Fruit fly (Drosophila melanogaster) whole organism, embryonic: Measurements from ENCODE around the gene Oseg1.

Source experiments
- ATbp ChIP-seq: fragments of 200-800 bp; sonication (Bioruptor generic); optimal IDR thresholded peaks from 2 replicates; lab custom pipeline; 2017; ENCODE audit warnings: missing biosample characterization, mild to moderate bottlenecking, missing genetic modification characterization, missing genetic modification reagents
- CG10565 ChIP-seq: fragments of 200-800 bp; sonication (Bioruptor generic); optimal IDR thresholded peaks from 3 replicates; lab custom pipeline; 2016; ENCODE audit warnings: missing biosample characterization, mild to moderate bottlenecking, missing genetic modification characterization
- CG10979 ChIP-seq: fragments of 200-800 bp; sonication (Bioruptor generic); optimal IDR thresholded peaks from 2 replicates; lab custom pipeline; 2018; ENCODE audit warnings: missing biosample characterization, mild to moderate bottlenecking, missing genetic modification characterization, moderate library complexity
- CG11456 ChIP-seq: fragments of 200-800 bp; sonication (Bioruptor generic); IDR thresholded peaks from 3 replicates; pipeline ENCODE4 v1.3.6; 2022; ENCODE audit warnings: missing biosample characterization, missing genetic modification characterization
- CG11695 ChIP-seq: fragments of 200-800 bp; sonication (Bioruptor generic); IDR thresholded peaks from 3 replicates; pipeline ENCODE4 v1.3.6; 2022; ENCODE audit warnings: missing biosample characterization, missing genetic modification characterization
- CG14860 ChIP-seq: fragments of 200-800 bp; sonication (Bioruptor generic); IDR thresholded peaks from 3 replicates; pipeline ENCODE4 v1.3.6; 2022; ENCODE audit warnings: missing biosample characterization, missing genetic modification characterization; ENCODE audit not compliant: partially characterized antibody
- CG15269 ChIP-seq: fragments of 200-800 bp; sonication (Bioruptor generic); optimal IDR thresholded peaks from 2 replicates; lab custom pipeline; 2018; ENCODE audit warnings: missing biosample characterization, mild to moderate bottlenecking, missing genetic modification characterization, moderate library complexity
- CG16815 ChIP-seq: fragments of 200-800 bp; sonication (Bioruptor generic); optimal IDR thresholded peaks from 3 replicates; lab custom pipeline; 2017; ENCODE audit warnings: missing biosample characterization, mild to moderate bottlenecking, missing genetic modification characterization
- CG16863 ChIP-seq: fragments of 200-800 bp; sonication (Bioruptor generic); optimal IDR thresholded peaks from 3 replicates; lab custom pipeline; 2016; ENCODE audit warnings: missing biosample characterization, missing genetic modification characterization
- CG1832 ChIP-seq: fragments of 200-800 bp; sonication (Bioruptor generic); optimal IDR thresholded peaks from 2 replicates; lab custom pipeline; 2017; ENCODE audit warnings: missing biosample characterization, mild to moderate bottlenecking, missing genetic modification characterization, inconsistent platforms
- CG18476 ChIP-seq: fragments of 200-800 bp; sonication (Bioruptor generic); optimal IDR thresholded peaks from 2 replicates; lab custom pipeline; 2016; ENCODE audit warnings: missing biosample characterization, mild to moderate bottlenecking, missing genetic modification characterization
- CG30403 ChIP-seq: fragments of 200-800 bp; sonication (Bioruptor generic); optimal IDR thresholded peaks from 3 replicates; lab custom pipeline; 2016; ENCODE audit warnings: missing biosample characterization, missing genetic modification characterization
- CG33213 ChIP-seq: fragments of 200-800 bp; sonication (Bioruptor generic); optimal IDR thresholded peaks from 3 replicates; lab custom pipeline; 2016; ENCODE audit warnings: missing biosample characterization, missing genetic modification characterization
- CG6813 ChIP-seq: fragments of 200-800 bp; sonication (Bioruptor generic); optimal IDR thresholded peaks from 2 replicates; lab custom pipeline; 2017; ENCODE audit warnings: missing biosample characterization, missing genetic modification characterization, mild to moderate bottlenecking, moderate library complexity, missing genetic modification reagents
- CG7357 ChIP-seq: fragments of 200-800 bp; sonication (Bioruptor generic); IDR thresholded peaks from 3 replicates; pipeline ENCODE4 v1.3.6; 2022; ENCODE audit warnings: missing biosample characterization, missing genetic modification characterization
- CoRest ChIP-seq: fragments of 200-800 bp; sonication (Bioruptor generic); optimal IDR thresholded peaks from 3 replicates; lab custom pipeline; 2018; ENCODE audit warnings: missing biosample characterization, mild to moderate bottlenecking, missing genetic modification characterization, moderate library complexity
- Dip2 ChIP-seq: fragments of 200-800 bp; sonication (Bioruptor generic); IDR thresholded peaks from 2 replicates; pipeline ENCODE4 v1.3.6; 2022; ENCODE audit warnings: missing biosample characterization, missing genetic modification characterization
- Eip74EF ChIP-seq, 2 experiments: fragments of 200-800 bp in 1 of 2; fragments of >200 bp in 1 of 2; sonication (Bioruptor generic) in 1 of 2; optimal IDR thresholded peaks; 2 replicates each; lab custom pipeline; 2017 to 2019; ENCODE audit warnings: missing biosample characterization in 2 of 2, missing genetic modification characterization in 2 of 2, mild to moderate bottlenecking in 1 of 2, moderate library complexity in 1 of 2
- Fer2 ChIP-seq: fragments of 200-800 bp; sonication (Bioruptor generic); optimal IDR thresholded peaks from 2 replicates; lab custom pipeline; 2018; ENCODE audit warnings: missing biosample characterization, mild to moderate bottlenecking, missing genetic modification characterization, moderate library complexity
- Hey ChIP-seq: fragments of 200-800 bp; sonication (Bioruptor generic); optimal IDR thresholded peaks from 3 replicates; lab custom pipeline; 2018; ENCODE audit warnings: missing biosample characterization, mild to moderate bottlenecking, missing genetic modification characterization
- Hmr ChIP-seq: fragments of 200-800 bp; sonication (Bioruptor generic); optimal IDR thresholded peaks from 3 replicates; lab custom pipeline; 2017; ENCODE audit warnings: mild to moderate bottlenecking, missing biosample characterization, missing genetic modification reagents, missing genetic modification characterization
- NFAT ChIP-seq: fragments of 200-800 bp; sonication (Bioruptor generic); IDR thresholded peaks from 2 replicates; pipeline ENCODE4 v1.3.6; 2022; ENCODE audit warnings: missing biosample characterization, missing genetic modification characterization
- NfI ChIP-seq: fragments of 200-800 bp; sonication (Bioruptor generic); optimal IDR thresholded peaks from 3 replicates; lab custom pipeline; 2018; ENCODE audit warnings: missing biosample characterization, mild to moderate bottlenecking, missing genetic modification characterization, moderate library complexity
- Six4 ChIP-seq: fragments of 200-800 bp; sonication (Bioruptor generic); optimal IDR thresholded peaks from 2 replicates; lab custom pipeline; 2016; ENCODE audit warnings: missing biosample characterization, missing genetic modification characterization
- Sry-δ ChIP-seq: fragments of 200-800 bp; sonication (Bioruptor generic); optimal IDR thresholded peaks from 2 replicates; lab custom pipeline; 2016; ENCODE audit warnings: missing biosample characterization, missing genetic modification characterization
- al ChIP-seq: fragments of 200-800 bp; sonication (Bioruptor generic); IDR thresholded peaks from 2 replicates; pipeline ENCODE4 v1.3.6; 2022; ENCODE audit warnings: missing biosample characterization, missing genetic modification characterization
- aop ChIP-seq: fragments of 200-800 bp; sonication (Bioruptor generic); IDR thresholded peaks from 2 replicates; pipeline ENCODE4 v1.3.6; 2022; ENCODE audit warnings: missing biosample characterization, missing genetic modification characterization
- btn ChIP-seq: fragments of 200-800 bp; sonication (Bioruptor generic); optimal IDR thresholded peaks from 2 replicates; lab custom pipeline; 2016; ENCODE audit warnings: missing biosample characterization, missing genetic modification characterization
- disco-r ChIP-seq: fragments of 200-800 bp; sonication (Bioruptor generic); optimal IDR thresholded peaks from 2 replicates; lab custom pipeline; 2016; ENCODE audit warnings: missing biosample characterization, missing genetic modification characterization
- dpn ChIP-seq, 2 experiments: fragments of 200-800 bp; sonication (Bioruptor generic); optimal IDR thresholded peaks; 3 replicates each; lab custom pipeline; 2016; ENCODE audit warnings: missing biosample characterization in 2 of 2, missing genetic modification characterization in 2 of 2
- eyg ChIP-seq: fragments of 200-800 bp; sonication (Bioruptor generic); optimal IDR thresholded peaks from 3 replicates; lab custom pipeline; 2016; ENCODE audit warnings: missing biosample characterization, missing genetic modification characterization
- fd102C ChIP-seq: fragments of 200-800 bp; sonication (Bioruptor generic); optimal IDR thresholded peaks from 2 replicates; lab custom pipeline; 2018; ENCODE audit warnings: missing biosample characterization, mild to moderate bottlenecking, missing genetic modification characterization, moderate library complexity
- gcm ChIP-seq: fragments of 200-800 bp; sonication (Bioruptor generic); optimal IDR thresholded peaks from 2 replicates; lab custom pipeline; 2019; ENCODE audit warnings: missing biosample characterization, mild to moderate bottlenecking, missing genetic modification characterization, moderate library complexity
- gt ChIP-seq: fragments of 200-800 bp; sonication (Bioruptor generic); IDR thresholded peaks from 2 replicates; pipeline ENCODE4 v1.3.6; 2022; ENCODE audit warnings: missing biosample characterization, missing genetic modification characterization
- hkb ChIP-seq, 2 experiments: fragments of 200-800 bp in 1 of 2; fragments of >200 bp in 1 of 2; sonication (Bioruptor generic) in 1 of 2; IDR thresholded peaks in 1 of 2; optimal IDR thresholded peaks in 1 of 2; 2 replicates each; pipeline versions ENCODE4 v1.3.6 to Lab custom; 2017 to 2022; ENCODE audit warnings: missing biosample characterization in 1 of 2, missing genetic modification characterization in 1 of 2
- knrl ChIP-seq: fragments of 200-800 bp; sonication (Bioruptor generic); IDR thresholded peaks from 3 replicates; pipeline ENCODE4 v1.3.6; 2022; ENCODE audit warnings: missing biosample characterization, missing genetic modification characterization; ENCODE audit not compliant: partially characterized antibody
- lola ChIP-seq, 3 experiments: fragments of >200 bp in 2 of 3; fragments of 200-800 bp in 1 of 3; sonication (Bioruptor generic) in 1 of 3; optimal IDR thresholded peaks; 2 replicates each; lab custom pipeline; 2017 to 2019; ENCODE audit warnings: missing biosample characterization in 3 of 3, missing genetic modification characterization in 3 of 3, mild to moderate bottlenecking in 1 of 3, moderate library complexity in 1 of 3
- nerfin-1 ChIP-seq: fragments of 200-800 bp; sonication (Bioruptor generic); optimal IDR thresholded peaks from 3 replicates; lab custom pipeline; 2019; ENCODE audit warnings: missing biosample characterization, mild to moderate bottlenecking, missing genetic modification characterization, moderate library complexity
- pnt ChIP-seq: fragments of 200-800 bp; sonication (Bioruptor generic); optimal IDR thresholded peaks from 3 replicates; lab custom pipeline; 2016; ENCODE audit warnings: missing biosample characterization, missing genetic modification characterization
- pros ChIP-seq: fragments of 200-800 bp; sonication (Bioruptor generic); optimal IDR thresholded peaks from 3 replicates; lab custom pipeline; 2019; ENCODE audit warnings: missing biosample characterization, mild to moderate bottlenecking, missing genetic modification characterization, moderate library complexity
- sug ChIP-seq: fragments of 200-800 bp; optimal IDR thresholded peaks from 2 replicates; lab custom pipeline; 2019; ENCODE audit warnings: missing biosample characterization, mild to moderate bottlenecking, missing genetic modification characterization, moderate library complexity
- tna ChIP-seq: fragments of 200-800 bp; sonication (Bioruptor generic); IDR thresholded peaks from 2 replicates; pipeline ENCODE4 v1.3.6; 2022; ENCODE audit warnings: missing biosample characterization, missing genetic modification characterization; ENCODE audit not compliant: partially characterized antibody
- trem ChIP-seq: fragments of 200-800 bp; optimal IDR thresholded peaks from 3 replicates; lab custom pipeline; 2019; ENCODE audit warnings: missing biosample characterization, mild to moderate bottlenecking, missing genetic modification characterization, moderate library complexity
- twi ChIP-seq: fragments of 200-800 bp; optimal IDR thresholded peaks from 2 replicates; lab custom pipeline; 2019; ENCODE audit warnings: missing biosample characterization, mild to moderate bottlenecking, missing genetic modification characterization, moderate library complexity
- unpg ChIP-seq: fragments of 200-800 bp; sonication (Bioruptor generic); optimal IDR thresholded peaks from 3 replicates; lab custom pipeline; 2018; ENCODE audit warnings: missing biosample characterization, mild to moderate bottlenecking, missing genetic modification characterization, moderate library complexity
- z ChIP-seq: fragments of 200-800 bp; sonication (Bioruptor generic); IDR thresholded peaks from 3 replicates; pipeline ENCODE4 v1.3.6; 2022; ENCODE audit warnings: missing biosample characterization, missing genetic modification characterization

Oseg1 gene

DNA sequence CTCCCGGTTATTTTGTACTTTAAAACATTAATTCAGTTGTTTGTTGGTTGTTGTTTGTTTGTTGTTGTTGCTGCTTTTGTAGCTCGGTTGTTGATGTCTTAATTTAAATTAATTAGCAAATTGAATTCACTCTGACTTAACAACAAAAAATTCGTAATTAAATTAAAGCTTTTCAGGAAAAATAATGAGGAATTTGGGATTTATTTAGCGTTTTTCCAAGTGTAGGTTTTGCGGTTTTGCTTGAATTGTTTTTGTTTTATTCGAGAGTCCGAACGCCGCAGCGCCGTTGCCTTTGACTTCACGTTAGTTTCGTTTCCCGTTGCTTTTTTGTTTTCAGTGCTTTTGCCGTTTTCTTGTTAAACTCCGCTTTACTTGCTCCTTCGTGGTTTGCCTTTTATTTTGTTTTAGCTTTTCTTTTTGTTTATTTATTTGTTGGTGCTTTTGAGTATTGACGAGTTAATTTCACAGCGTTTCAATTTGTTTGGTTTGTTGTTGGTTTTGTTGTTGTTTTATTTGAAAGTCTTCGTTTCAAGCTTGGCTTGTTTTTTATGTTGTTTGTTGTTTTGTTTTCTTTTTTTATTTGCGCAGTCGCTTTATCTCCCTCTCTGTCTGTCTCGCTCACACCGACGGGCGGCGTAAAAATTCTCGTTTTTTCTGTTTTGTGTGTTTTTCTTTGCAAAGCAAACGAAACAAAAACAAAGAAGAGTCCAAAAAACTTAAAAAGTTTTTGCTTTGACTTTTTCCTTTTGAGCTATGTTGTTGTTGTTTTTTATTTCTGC, 28.3 kb upstream of the Oseg1 start (continued):
- TF ChIP-seq CG10979 (tag; lab: Kevin White, UChicago) (peak; percentile 20), Sry-δ (GFP tag; lab: Kevin White, UChicago) (no peak), gcm (GFP tag; lab: Kevin White, UChicago) (no peak), NfI (GFP tag; lab: Kevin White, UChicago) (no peak), CG11456 (GFP tag; lab: Robert Waterston, UW) (no peak), z (GFP tag; lab: Robert Waterston, UW) (no peak), CG1832 (no peak), aop (no peak), CG18476 (peak; percentile 47), lola (GFP tag; optimal IDR thresholded peaks at IDR 0.05; lab: Kevin White, UChicago) (no peak), knrl (GFP tag; lab: Robert Waterston, UW) (no peak), Dip2 (GFP tag; lab: Robert Waterston, UW) (no peak), btn (GFP tag; lab: Kevin White, UChicago) (no peak), tna (GFP tag; lab: Robert Waterston, UW) (no peak), eyg (GFP tag; lab: Kevin White, UChicago) (peak; percentile 44), pnt (GFP tag; lab: Kevin White, UChicago) (peak; percentile 24), al (GFP tag; lab: Robert Waterston, UW) (no peak), Eip74EF (GFP tag; optimal IDR thresholded peaks at IDR 0.05; lab: Kevin White, UChicago) (no peak), Hey (no peak), trem (tag; lab: Kevin White, UChicago) (no peak), CG16863 (peak; percentile 20), Hmr (GFP tag; lab: Kevin White, UChicago) (no peak), CG10565 (GFP tag; lab: Kevin White, UChicago) (no peak), fd102C (GFP tag; lab: Kevin White, UChicago) (no peak), CG30403 (GFP tag; lab: Kevin White, UChicago) (peak; percentile 68), gt (GFP tag; lab: Robert Waterston, UW) (no peak), CG14860 (no peak), sug (tag; lab: Kevin White, UChicago) (no peak), unpg (GFP tag; lab: Kevin White, UChicago) (peak; percentile 42), CG15269 (tag; lab: Kevin White, UChicago) (peak; percentile 60), disco-r (GFP tag; lab: Kevin White, UChicago) (no peak), twi (no peak), Fer2 (tag; lab: Kevin White, UChicago) (no peak), hkb (optimal IDR thresholded peaks at IDR 0.05; lab: Kevin White, UChicago) (no peak), hkb (GFP tag; IDR thresholded peaks at IDR 0.05; lab: Robert Waterston, UW) (peak; percentile 46), CG33213 (GFP tag; lab: Kevin White, UChicago) (no peak), NFAT (no peak), CoRest (tag; lab: Kevin White, UChicago) (peak; percentile 23), CG16815 (GFP tag; lab: Kevin White, UChicago) (no peak), nerfin-1 (tag; lab: Kevin White, UChicago) (no peak), CG7357 (GFP tag; lab: Robert Waterston, UW) (no peak), dpn (GFP tag; optimal IDR thresholded peaks at IDR 0.05; lab: Kevin White, UChicago) (peak; percentile 25 to 47), Six4 (GFP tag; lab: Kevin White, UChicago) (no peak), pros (GFP tag; lab: Kevin White, UChicago) (peak; percentile 5), CG6813 (GFP tag; lab: Kevin White, UChicago) (peak; percentile 17), CG11695 (GFP tag; lab: Robert Waterston, UW) (peak; percentile 53; the same call in 2 of the 3 replicates), ATbp (peak; percentile 75)
